Worm (Caenorhabditis elegans): ENCODE results near the gene F40G9.14.
A peak's percentile ranks its signal among the peaks of the same experiment; 100 is the strongest.
"Not testable (repeated sequence)": the region's sequence is repeated elsewhere in the genome, so short reads cannot be mapped to it uniquely, and the experiment has no call there.

F40G9.14 gene

DNA sequence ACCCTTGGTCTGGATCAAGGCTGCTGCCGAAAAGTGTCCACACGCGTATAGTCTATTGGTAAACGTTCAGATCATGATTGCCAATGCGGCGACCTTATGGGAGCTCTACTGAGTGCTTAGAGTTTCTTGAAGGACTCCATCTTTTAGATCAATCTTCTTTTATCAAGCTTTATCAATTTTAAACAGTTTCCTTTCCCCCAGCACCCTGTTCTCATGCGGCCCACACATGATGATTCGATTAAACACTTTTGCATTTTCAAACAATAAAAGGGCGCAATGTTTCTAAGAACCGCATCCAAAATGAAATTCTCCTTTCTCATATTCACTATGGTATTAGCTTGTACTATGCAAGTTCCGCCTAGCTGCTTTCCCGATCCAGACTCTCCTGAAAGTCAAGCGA, 12.2 kb downstream of the F40G9.14 start, which contains the start of gene F40G9.7:
TSS of gene F40G9.7 (plus strand) at position 301 of the 400 bp plus-strand sequence.
- TF ChIP-seq akir-1 (GFP tag; optimal IDR thresholded peaks at IDR 0.05), result no peak
- no peak for TF ChIP-seq bed-1 (GFP tag; IDR thresholded peaks at IDR 0.05)
- no peak for TF ChIP-seq nfya-1 (tag; optimal IDR thresholded peaks at IDR 0.05; ENCODE audit: borderline replicate concordance, insufficient read depth)
- no peak for TF ChIP-seq snpc-4 (GFP tag; optimal IDR thresholded peaks at IDR 0.05)
- no peak for TF ChIP-seq snpc-4 (tag; optimal IDR thresholded peaks at IDR 0.05)
- TF ChIP-seq ZK185.1 (tag; optimal IDR thresholded peaks at IDR 0.05; ENCODE audit: poor library complexity, severe bottlenecking), result no peak
- TF ChIP-seq hrde-1 (tag; optimal IDR thresholded peaks at IDR 0.05; ENCODE audit: borderline replicate concordance), result no peak
- TF ChIP-seq tbx-9 (tag; optimal IDR thresholded peaks at IDR 0.05; ENCODE audit: borderline replicate concordance), result no peak

DNA sequence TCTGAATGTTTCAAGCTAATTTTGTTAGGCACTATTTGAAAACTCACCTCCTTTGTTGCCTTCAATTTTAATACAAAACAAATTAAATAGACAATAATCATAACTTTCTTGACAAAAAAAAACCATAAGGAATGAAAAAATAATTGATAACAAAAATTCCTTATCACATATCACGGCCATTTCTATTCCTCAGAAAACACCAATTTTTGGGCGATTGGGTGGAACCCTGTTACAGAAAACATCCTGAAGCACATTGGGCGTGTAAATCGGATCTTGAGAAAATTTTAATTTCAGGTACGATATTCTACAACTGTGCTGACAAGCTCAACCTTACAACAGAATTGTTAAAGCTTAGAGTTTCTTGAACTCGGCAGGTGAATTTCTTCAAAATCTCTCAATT, 12.8 kb downstream of the F40G9.14 start, which contains the start of gene F40G9.8:
TSS of gene F40G9.8 (minus strand) at position 101 of the 400 bp plus-strand sequence.
- TF ChIP-seq F10E7.11 (tag; optimal IDR thresholded peaks at IDR 0.05) (no peak), zim-3 (tag; optimal IDR thresholded peaks at IDR 0.05) (no peak), tbp1 (GFP tag; optimal IDR thresholded peaks at IDR 0.05) (no peak), Y79H2A.3 (GFP tag; conservative IDR thresholded peaks at IDR 0.05) (no peak)

DNA sequence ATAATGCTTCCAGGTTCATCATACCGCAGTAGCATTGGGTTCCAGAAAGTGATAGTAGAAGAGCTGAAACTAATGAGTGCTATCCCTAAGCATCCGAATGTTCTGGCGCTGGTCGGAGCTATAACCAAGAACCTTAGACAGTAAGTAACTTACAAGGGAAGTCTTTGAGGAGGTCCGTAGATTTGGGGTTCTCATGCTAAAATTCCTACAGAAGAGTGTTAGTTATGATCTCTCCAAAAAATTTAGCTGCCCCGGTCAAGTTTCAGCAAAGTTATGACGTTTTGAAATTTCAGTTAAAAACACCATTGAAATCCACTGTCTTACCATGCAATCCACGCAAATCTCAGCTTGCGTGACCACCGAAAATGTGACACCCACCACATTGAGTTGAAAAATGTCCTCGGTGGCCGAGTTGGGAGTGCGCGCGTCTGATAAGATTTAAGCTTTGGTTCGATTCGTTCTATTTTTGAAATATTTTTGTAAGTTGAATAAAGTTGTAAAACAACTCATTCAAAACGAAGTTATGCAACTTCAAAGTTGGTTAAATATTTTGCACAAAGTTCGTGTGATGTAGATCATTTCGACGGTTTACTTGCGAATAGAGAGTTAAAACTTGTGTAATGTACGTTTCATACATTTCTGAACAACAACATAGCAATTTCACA, 16.7 kb downstream of the F40G9.14 start:
- TF ChIP-seq rpc-1 (optimal IDR thresholded peaks at IDR 0.05), result not testable (repeated sequence)
- TF ChIP-seq rpc-1 (tag; optimal IDR thresholded peaks at IDR 0.05) (peak; percentile 50), lin-26 (GFP tag; IDR thresholded peaks at IDR 0.05) (peak; percentile 43; the same call in 1 of the 2 replicates), tbp1 (GFP tag; optimal IDR thresholded peaks at IDR 0.05) (peak; percentile 74), B0261.1 (tag; optimal IDR thresholded peaks at IDR 0.05) (peak; percentile 53)

DNA sequence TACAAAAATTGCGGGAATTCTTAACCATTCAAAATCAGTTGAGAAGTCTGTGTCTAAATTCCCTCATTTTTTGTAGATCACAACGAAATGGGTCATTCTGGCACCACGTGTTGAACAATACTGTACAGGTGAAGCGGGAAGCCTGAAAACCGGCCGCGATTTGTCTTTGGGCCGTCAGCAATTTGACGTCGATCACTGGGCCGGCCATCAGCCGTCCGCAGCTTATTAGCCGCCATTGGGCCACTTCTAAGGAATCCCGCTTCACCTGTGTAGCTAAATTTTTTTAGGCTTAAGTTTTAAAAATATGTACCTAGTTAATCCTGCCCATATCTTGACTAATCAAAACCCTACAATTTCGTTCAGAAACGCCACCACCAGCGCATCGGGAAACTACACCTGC, 17.9 kb downstream of the F40G9.14 start:
- TF ChIP-seq cebp-2 (GFP tag; IDR thresholded peaks at IDR 0.05) (no peak), nhr-179 (tag; optimal IDR thresholded peaks at IDR 0.05) (no peak), ekl-4 (GFP tag; IDR thresholded peaks at IDR 0.05) (peak; percentile 38; the same call in 1 of the 2 replicates), fkh-3 (tag; optimal IDR thresholded peaks at IDR 0.05) (peak; percentile 19), chd-7 (tag; optimal IDR thresholded peaks at IDR 0.05) (no peak), ztf-3 (GFP tag; optimal IDR thresholded peaks at IDR 0.05) (no peak), snpc-1.1 (tag; optimal IDR thresholded peaks at IDR 0.05; ENCODE audit: insufficient read depth) (no peak), lin-26 (GFP tag; IDR thresholded peaks at IDR 0.05) (no peak), tbx-9 (tag; optimal IDR thresholded peaks at IDR 0.05; ENCODE audit: borderline replicate concordance) (no peak), F49E8.2 (tag; optimal IDR thresholded peaks at IDR 0.05; ENCODE audit: insufficient read depth) (no peak), mcd-1 (GFP tag; IDR thresholded peaks at IDR 0.05) (no peak), zim-3 (tag; optimal IDR thresholded peaks at IDR 0.05) (no peak), zfh-2 (GFP tag; conservative IDR thresholded peaks at IDR 0.05) (peak; percentile 63; the same call in 1 of the 2 replicates), him-1 (tag; optimal IDR thresholded peaks at IDR 0.05) (no peak), rcor-1 (GFP tag; IDR thresholded peaks at IDR 0.05) (no peak), madf-3 (GFP tag; IDR thresholded peaks at IDR 0.05) (0 out of 2 replicates have a peak, but pooled peaks have one; percentile 0), hsf-1 (GFP tag; IDR thresholded peaks at IDR 0.05) (no peak), nhr-90 (tag; optimal IDR thresholded peaks at IDR 0.05) (no peak), ceh-58 (GFP tag; IDR thresholded peaks at IDR 0.05) (no peak)

All from whole organism, young adult.